Fruit fly (Drosophila melanogaster) whole organism, adult: ENCODE results near the gene Zw10.

Experiments
- bab1 ChIP-seq: fragments of 200-800 bp; sonication (Bioruptor generic); optimal IDR thresholded peaks from 3 replicates; lab custom pipeline; 2019; ENCODE audit warnings: missing biosample characterization, mild to moderate bottlenecking, missing genetic modification characterization, moderate library complexity
- kay ChIP-seq: fragments of 200-800 bp; sonication (Bioruptor generic); peaks from one replicate; lab custom pipeline; 2016; ENCODE audit warnings: missing biosample characterization, missing genetic modification characterization, borderline replicate concordance
- ovo ChIP-seq: fragments of 200-800 bp; sonication (Bioruptor generic); optimal IDR thresholded peaks from 2 replicates; lab custom pipeline; 2016; ENCODE audit warnings: missing biosample characterization, missing genetic modification characterization

DNA sequence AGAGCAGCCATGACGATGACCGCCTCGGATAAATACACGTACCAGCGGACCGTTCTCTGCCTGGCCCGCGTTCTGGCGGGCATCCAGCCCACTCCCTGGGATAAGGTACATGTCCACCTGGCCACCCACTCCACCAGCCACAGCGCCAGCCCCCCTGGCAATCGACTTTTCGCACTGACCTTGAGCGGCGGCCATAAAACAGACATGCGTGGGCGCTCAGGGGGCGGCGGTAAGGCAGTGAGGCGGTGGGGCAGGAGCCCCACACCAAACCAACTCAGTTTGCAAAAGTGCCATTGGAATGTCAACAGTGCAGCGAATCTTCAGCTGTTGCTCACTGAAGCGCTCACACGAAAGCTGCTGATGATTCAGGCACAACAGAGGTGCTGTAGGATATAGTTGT lies 21.0 kb downstream of the Zw10 start:
- TF ChIP-seq bab1 (no peak), ovo (no peak), kay (GFP tag; lab: Kevin White, UChicago) (no peak)
